ENCODE assay signal across 3 worm cellular contexts in the genomic region with DNA sequence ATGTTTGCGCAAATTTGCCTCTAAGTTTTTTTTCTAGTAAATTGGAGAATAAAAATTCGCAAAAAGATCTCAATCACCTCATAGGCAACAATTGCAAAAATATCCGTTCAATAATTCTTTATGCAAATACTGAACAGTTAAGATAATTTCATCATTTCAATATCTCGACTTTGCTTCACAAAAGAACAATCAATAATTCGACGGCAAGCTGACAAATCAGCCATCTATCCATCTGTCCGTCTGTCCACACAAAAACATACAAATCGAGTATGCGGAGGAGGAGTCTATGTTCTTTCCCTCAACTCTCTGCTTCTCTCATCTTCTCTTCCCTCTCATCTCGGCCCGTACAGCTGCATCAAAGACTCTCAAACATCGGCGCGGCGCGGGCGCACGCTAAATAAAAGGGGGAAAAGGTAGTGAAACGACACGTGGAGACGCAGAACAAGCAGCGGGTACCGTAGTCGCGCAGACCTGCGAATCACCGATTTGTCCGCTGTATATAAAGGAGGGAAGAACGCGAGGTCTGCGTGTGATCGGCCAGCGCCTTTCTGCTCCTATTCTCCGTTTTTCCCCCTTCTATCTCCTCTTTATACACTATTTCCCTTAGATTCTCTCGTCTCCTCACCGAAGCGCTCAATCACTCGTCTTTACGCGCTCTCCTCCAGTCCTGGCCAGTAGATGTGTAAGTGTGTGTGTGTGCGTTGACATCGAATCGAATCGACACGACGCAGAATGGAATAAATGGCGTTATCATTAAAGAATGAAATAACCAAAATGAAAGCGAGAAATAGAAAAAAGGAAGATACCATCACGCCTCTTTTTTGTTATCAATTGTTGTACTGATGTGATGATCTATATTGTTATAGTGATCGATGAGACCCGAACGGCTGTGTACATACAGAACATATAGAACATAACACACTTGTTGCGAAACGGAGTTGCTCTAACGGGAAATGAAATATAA.
TF ChIP-seq lines count a peak whose summit lies in the region.

No protein-coding gene starts in this region.

TF ChIP-seq in whole organism, L1 larva, 84 proteins besides CTCF, POLR2A, EP300 and RAD21 (continued from another document and continues in another):
- TF ChIP-seq irx-1 (tag; optimal IDR thresholded peaks at IDR 0.05; lab: Kevin White, UChicago) (peak; percentile 87), hlh-17 (GFP tag; optimal IDR thresholded peaks at IDR 0.05; lab: Kevin White, UChicago; ENCODE audit: borderline replicate concordance) (no peak), skn-1 (tag; optimal IDR thresholded peaks at IDR 0.05; lab: Kevin White, UChicago) (peak; percentile 80), grh-1 (GFP tag; IDR thresholded peaks at IDR 0.05; lab: Robert Waterston, UW) (no peak; the same call in none of the 2 replicates), isw-1 (GFP tag; IDR thresholded peaks at IDR 0.05; lab: Robert Waterston, UW) (peak; percentile 90), xbp-1 (tag; optimal IDR thresholded peaks at IDR 0.05; lab: Kevin White, UChicago) (peak; percentile 98), fos-1 (tag; optimal IDR thresholded peaks at IDR 0.05; lab: Kevin White, UChicago) (peak; percentile 84), fkh-4 (tag; optimal IDR thresholded peaks at IDR 0.05; lab: Kevin White, UChicago; ENCODE audit: borderline replicate concordance) (peak; percentile 40), nhr-90 (tag; optimal IDR thresholded peaks at IDR 0.05; lab: Kevin White, UChicago; ENCODE audit: poor library complexity) (peak; percentile 89), ceh-8 (GFP tag; optimal IDR thresholded peaks at IDR 0.05; lab: Kevin White, UChicago) (peak; percentile 88), lin-35 (GFP tag; optimal IDR thresholded peaks at IDR 0.05; lab: Kevin White, UChicago) (peak; percentile 86 to 87), nhr-28 (tag; optimal IDR thresholded peaks at IDR 0.05; lab: Kevin White, UChicago) (no peak), efl-1 (optimal IDR thresholded peaks at IDR 0.05; lab: Kevin White, UChicago) (peak; percentile 82 to 84), efl-1 (GFP tag; optimal IDR thresholded peaks at IDR 0.05 in 1 of 2; lab: Kevin White, UChicago) (peak; percentile 63 to 95), nhr-19 (GFP tag; conservative IDR thresholded peaks at IDR 0.05; lab: Robert Waterston, UW) (peak; percentile 89), egl-27 (tag; optimal IDR thresholded peaks at IDR 0.05; lab: Kevin White, UChicago) (peak; percentile 84 to 96), mep-1 (tag; optimal IDR thresholded peaks at IDR 0.05; lab: Kevin White, UChicago) (peak; percentile 76), egl-13 (tag; optimal IDR thresholded peaks at IDR 0.05; lab: Kevin White, UChicago) (peak; percentile 86), lin-39 (tag; optimal IDR thresholded peaks at IDR 0.05; lab: Kevin White, UChicago) (peak; percentile 24), tlp-1 (tag; optimal IDR thresholded peaks at IDR 0.05; lab: Kevin White, UChicago) (no peak), sptf-1 (tag; optimal IDR thresholded peaks at IDR 0.05; lab: Kevin White, UChicago) (no peak), hpl-2 (GFP tag; optimal IDR thresholded peaks at IDR 0.05; lab: Kevin White, UChicago) (peak; percentile 83), unc-30 (tag; optimal IDR thresholded peaks at IDR 0.05; lab: Kevin White, UChicago) (no peak), ceh-90 (tag; optimal IDR thresholded peaks at IDR 0.05; lab: Kevin White, UChicago) (no peak), unc-130 (tag; optimal IDR thresholded peaks at IDR 0.05; lab: Kevin White, UChicago) (peak; percentile 91), lsy-2 (tag; optimal IDR thresholded peaks at IDR 0.05; lab: Kevin White, UChicago) (peak; percentile 95 to 99), nhr-71 (tag; optimal IDR thresholded peaks at IDR 0.05; lab: Kevin White, UChicago) (peak; percentile 98), nhr-84 (tag; optimal IDR thresholded peaks at IDR 0.05; lab: Kevin White, UChicago) (no peak), zip-4 (GFP tag; optimal IDR thresholded peaks at IDR 0.05; lab: Kevin White, UChicago) (peak; percentile 67), nhr-85 (tag; lab: Kevin White, UChicago) (peak; percentile 96), dsc-1 (tag; optimal IDR thresholded peaks at IDR 0.05; lab: Kevin White, UChicago) (peak; percentile 91), swsn-7 (tag; optimal IDR thresholded peaks at IDR 0.05; lab: Kevin White, UChicago) (peak; percentile 98), elt-3 (tag; optimal IDR thresholded peaks at IDR 0.05; lab: Kevin White, UChicago) (peak in 3 of 6 experiments; percentile 50 to 81 (median 72)), aha-1 (tag; optimal IDR thresholded peaks at IDR 0.05; lab: Kevin White, UChicago) (no peak), ceh-88 (GFP tag; IDR thresholded peaks at IDR 0.05; lab: Robert Waterston, UW) (peak; percentile 87), elt-2 (tag; optimal IDR thresholded peaks at IDR 0.05; lab: Kevin White, UChicago) (peak; percentile 91), dpl-1 (GFP tag; optimal IDR thresholded peaks at IDR 0.05; lab: Kevin White, UChicago) (peak; percentile 65 to 77 (median 68)), lin-13 (GFP tag; optimal IDR thresholded peaks at IDR 0.05; lab: Kevin White, UChicago) (peak; percentile 88), ces-1 (GFP tag; optimal IDR thresholded peaks at IDR 0.05; lab: Kevin White, UChicago) (peak; percentile 23)

TF ChIP-seq in whole organism, L3 larva, 47 proteins besides CTCF, POLR2A, EP300 and RAD21 (continued from another document):
- TF ChIP-seq nhr-23 (tag; optimal IDR thresholded peaks at IDR 0.05; lab: Kevin White, UChicago), result peak; percentile 83
- peak; percentile 61 for TF ChIP-seq fos-1 (tag; optimal IDR thresholded peaks at IDR 0.05; lab: Kevin White, UChicago)
- peak; percentile 82 for TF ChIP-seq pha-4 (tag; optimal IDR thresholded peaks at IDR 0.05; lab: Kevin White, UChicago)
- peak; percentile 51 for TF ChIP-seq nhr-77 (tag; optimal IDR thresholded peaks at IDR 0.05; lab: Kevin White, UChicago)
- no peak for TF ChIP-seq mml-1 (tag; optimal IDR thresholded peaks at IDR 0.05; lab: Kevin White, UChicago)
- no peak for TF ChIP-seq nhr-76 (tag; optimal IDR thresholded peaks at IDR 0.05; lab: Kevin White, UChicago)
- TF ChIP-seq jun-1 (tag; optimal IDR thresholded peaks at IDR 0.05; lab: Kevin White, UChicago), result peak; percentile 89
- TF ChIP-seq nhr-12 (tag; optimal IDR thresholded peaks at IDR 0.05; lab: Kevin White, UChicago), result no peak
- TF ChIP-seq ceh-9 (tag; optimal IDR thresholded peaks at IDR 0.05; lab: Kevin White, UChicago), result no peak
- peak; percentile 97 for TF ChIP-seq elt-2 (tag; optimal IDR thresholded peaks at IDR 0.05; lab: Kevin White, UChicago)
- peak; percentile 58 for TF ChIP-seq R02D3.7 (tag; optimal IDR thresholded peaks at IDR 0.05; lab: Kevin White, UChicago)
- TF ChIP-seq daf-12 (tag; optimal IDR thresholded peaks at IDR 0.05; lab: Kevin White, UChicago), result no peak
- peak; percentile 58 for TF ChIP-seq zag-1 (tag; optimal IDR thresholded peaks at IDR 0.05; lab: Kevin White, UChicago)
- no peak for TF ChIP-seq nhr-28 (tag; optimal IDR thresholded peaks at IDR 0.05; lab: Kevin White, UChicago)
- peak; percentile 73 for TF ChIP-seq nhr-43 (tag; optimal IDR thresholded peaks at IDR 0.05; lab: Kevin White, UChicago; ENCODE audit: poor library complexity, severe bottlenecking)
- peak in 2 of 3 experiments; percentile 14 to 21 for TF ChIP-seq elt-3 (tag; optimal IDR thresholded peaks at IDR 0.05; lab: Kevin White, UChicago)
- TF ChIP-seq skn-1 (tag; optimal IDR thresholded peaks at IDR 0.05; lab: Kevin White, UChicago), result peak; percentile 80
- TF ChIP-seq lin-15B (tag; optimal IDR thresholded peaks at IDR 0.05; lab: Kevin White, UChicago), result peak; percentile 91
- peak; percentile 99 for TF ChIP-seq ama-1 (optimal IDR thresholded peaks at IDR 0.05; lab: Kevin White, UChicago)
- TF ChIP-seq ceh-28 (tag; optimal IDR thresholded peaks at IDR 0.05; lab: Kevin White, UChicago), result peak; percentile 74
- TF ChIP-seq eor-1 (tag; optimal IDR thresholded peaks at IDR 0.05; lab: Kevin White, UChicago), result no peak
- peak; percentile 100 for TF ChIP-seq hmg-11 (tag; optimal IDR thresholded peaks at IDR 0.05; lab: Kevin White, UChicago)
- no peak for TF ChIP-seq nhr-237 (tag; optimal IDR thresholded peaks at IDR 0.05; lab: Kevin White, UChicago)
- peak; percentile 90 for TF ChIP-seq pqm-1 (tag; optimal IDR thresholded peaks at IDR 0.05; lab: Kevin White, UChicago)
- peak; percentile 63 for TF ChIP-seq unc-39 (tag; optimal IDR thresholded peaks at IDR 0.05; lab: Kevin White, UChicago)
- peak; percentile 90 for TF ChIP-seq egl-5 (tag; optimal IDR thresholded peaks at IDR 0.05; lab: Kevin White, UChicago)
- TF ChIP-seq mdl-1 (tag; optimal IDR thresholded peaks at IDR 0.05; lab: Kevin White, UChicago), result peak; percentile 95
- peak; percentile 92 for TF ChIP-seq lsy-12 (tag; optimal IDR thresholded peaks at IDR 0.05; lab: Kevin White, UChicago)
- peak; percentile 93 for TF ChIP-seq nhr-25 (tag; optimal IDR thresholded peaks at IDR 0.05; lab: Kevin White, UChicago)
- peak; percentile 67 for TF ChIP-seq tbx-2 (tag; optimal IDR thresholded peaks at IDR 0.05; lab: Kevin White, UChicago)
- TF ChIP-seq ztf-11 (tag; optimal IDR thresholded peaks at IDR 0.05; lab: Kevin White, UChicago), result no peak

TF ChIP-seq in whole organism, young adult, 124 proteins besides CTCF, POLR2A, EP300 and RAD21 (continued from another document and continues in another):
- no peak for TF ChIP-seq aptf-3 (GFP tag; IDR thresholded peaks at IDR 0.05; lab: Robert Waterston, UW)
- no peak for TF ChIP-seq mes-4 (tag; optimal IDR thresholded peaks at IDR 0.05; lab: Kevin White, UChicago)
- no peak for TF ChIP-seq lsl-1 (GFP tag; optimal IDR thresholded peaks at IDR 0.05; lab: Kevin White, UChicago)
- TF ChIP-seq madf-10 (tag; optimal IDR thresholded peaks at IDR 0.05; lab: Kevin White, UChicago), result peak; percentile 90
- peak; percentile 95 for TF ChIP-seq nfyb-1 (GFP tag; IDR thresholded peaks at IDR 0.05; lab: Robert Waterston, UW)
- no peak for TF ChIP-seq hmg-20 (GFP tag; IDR thresholded peaks at IDR 0.05; lab: Robert Waterston, UW)
- peak; percentile 63 for TF ChIP-seq rcor-1 (GFP tag; IDR thresholded peaks at IDR 0.05; lab: Robert Waterston, UW)
- TF ChIP-seq ama-1 (optimal IDR thresholded peaks at IDR 0.05; lab: Kevin White, UChicago), result peak; percentile 99
- peak in 1 of 2 experiments; percentile 43 for TF ChIP-seq ama-1 (GFP tag; optimal IDR thresholded peaks at IDR 0.05; lab: Kevin White, UChicago)
- TF ChIP-seq F23B12.7 (tag; optimal IDR thresholded peaks at IDR 0.05; lab: Kevin White, UChicago; ENCODE audit: insufficient read depth), result no peak
- no peak for TF ChIP-seq bed-1 (GFP tag; IDR thresholded peaks at IDR 0.05; lab: Robert Waterston, UW)
- peak; percentile 74; the same call in 1 of the 2 replicates for TF ChIP-seq sea-2 (GFP tag; IDR thresholded peaks at IDR 0.05; lab: Robert Waterston, UW)
- TF ChIP-seq madf-6 (GFP tag; IDR thresholded peaks at IDR 0.05; lab: Robert Waterston, UW), result peak; percentile 19
- TF ChIP-seq nhr-80 (tag; optimal IDR thresholded peaks at IDR 0.05; lab: Kevin White, UChicago), result peak; percentile 97
- peak; percentile 18 for TF ChIP-seq ccch-3 (GFP tag; optimal IDR thresholded peaks at IDR 0.05; lab: Kevin White, UChicago)
- TF ChIP-seq pha-4 (tag; optimal IDR thresholded peaks at IDR 0.05; lab: Kevin White, UChicago), result no peak
- no peak for TF ChIP-seq D2030.7 (GFP tag; IDR thresholded peaks at IDR 0.05; lab: Robert Waterston, UW)
- TF ChIP-seq F55B11.4 (tag; optimal IDR thresholded peaks at IDR 0.05; lab: Kevin White, UChicago; ENCODE audit: borderline replicate concordance, insufficient read depth), result no peak
- peak; percentile 77 for TF ChIP-seq tbp1 (GFP tag; optimal IDR thresholded peaks at IDR 0.05; lab: Kevin White, UChicago)
- peak; percentile 98 for TF ChIP-seq K12H6.12 (tag; optimal IDR thresholded peaks at IDR 0.05; lab: Kevin White, UChicago)
- TF ChIP-seq Y56A3A.18 (GFP tag; IDR thresholded peaks at IDR 0.05; lab: Robert Waterston, UW), result 0 out of 2 replicates have a peak, but pooled peaks have one; percentile 6
- TF ChIP-seq cebp-1 (GFP tag; IDR thresholded peaks at IDR 0.05; lab: Robert Waterston, UW), result no peak
- peak; percentile 92 for TF ChIP-seq cebp-1 (tag; optimal IDR thresholded peaks at IDR 0.05; lab: Kevin White, UChicago)
- no peak for TF ChIP-seq hlh-26 (GFP tag; conservative IDR thresholded peaks at IDR 0.05; lab: Robert Waterston, UW)
- TF ChIP-seq zfh-2 (GFP tag; conservative IDR thresholded peaks at IDR 0.05; lab: Robert Waterston, UW), result peak; percentile 100
- peak; percentile 93 for TF ChIP-seq atf-7 (tag; optimal IDR thresholded peaks at IDR 0.05; lab: Kevin White, UChicago)
- TF ChIP-seq F57C9.4 (tag; optimal IDR thresholded peaks at IDR 0.05; lab: Kevin White, UChicago), result peak; percentile 33
- TF ChIP-seq snpc-1.1 (tag; optimal IDR thresholded peaks at IDR 0.05; lab: Kevin White, UChicago; ENCODE audit: insufficient read depth), result no peak
- TF ChIP-seq ztf-3 (GFP tag; optimal IDR thresholded peaks at IDR 0.05; lab: Kevin White, UChicago), result peak; percentile 65
- peak; percentile 92 for TF ChIP-seq dox-1 (GFP tag; IDR thresholded peaks at IDR 0.05; lab: Robert Waterston, UW)
- TF ChIP-seq madf-8 (GFP tag; conservative IDR thresholded peaks at IDR 0.05; lab: Robert Waterston, UW), result no peak
- TF ChIP-seq lin-40 (tag; optimal IDR thresholded peaks at IDR 0.05; lab: Kevin White, UChicago), result peak; percentile 94
- TF ChIP-seq Y79H2A.3 (GFP tag; conservative IDR thresholded peaks at IDR 0.05; lab: Robert Waterston, UW), result no peak
- TF ChIP-seq Y67H2A.10 (GFP tag; conservative IDR thresholded peaks at IDR 0.05; lab: Robert Waterston, UW), result peak; percentile 55
- no peak for TF ChIP-seq dpff-1 (tag; optimal IDR thresholded peaks at IDR 0.05; lab: Kevin White, UChicago)
- peak; percentile 80 for TF ChIP-seq egrh-3 (GFP tag; IDR thresholded peaks at IDR 0.05; lab: Robert Waterston, UW)
- TF ChIP-seq sdz-38 (tag; optimal IDR thresholded peaks at IDR 0.05; lab: Kevin White, UChicago), result no peak
- TF ChIP-seq attf-3 (GFP tag; conservative IDR thresholded peaks at IDR 0.05; lab: Robert Waterston, UW), result peak; percentile 62
- TF ChIP-seq athp-1 (tag; optimal IDR thresholded peaks at IDR 0.05; lab: Kevin White, UChicago), result peak; percentile 59
- peak; percentile 84 for TF ChIP-seq mcd-1 (GFP tag; IDR thresholded peaks at IDR 0.05; lab: Robert Waterston, UW)
- no peak for TF ChIP-seq xnd-1 (tag; optimal IDR thresholded peaks at IDR 0.05; lab: Kevin White, UChicago)
- peak; percentile 72 for TF ChIP-seq ztf-22 (GFP tag; optimal IDR thresholded peaks at IDR 0.05; lab: Kevin White, UChicago)
- TF ChIP-seq lin-54 (GFP tag; optimal IDR thresholded peaks at IDR 0.05; lab: Kevin White, UChicago), result peak; percentile 62
- no peak for TF ChIP-seq efl-1 (GFP tag; optimal IDR thresholded peaks at IDR 0.05; lab: Kevin White, UChicago)
- peak in 1 of 3 experiments; percentile 64 for TF ChIP-seq lin-35 (GFP tag; optimal IDR thresholded peaks at IDR 0.05; lab: Kevin White, UChicago)
- peak; percentile 58 for TF ChIP-seq pbrm-1 (GFP tag; IDR thresholded peaks at IDR 0.05; lab: Robert Waterston, UW)
- peak; percentile 95 for TF ChIP-seq ceh-27 (GFP tag; optimal IDR thresholded peaks at IDR 0.05; lab: Kevin White, UChicago)
- peak; percentile 95 for TF ChIP-seq B0336.3 (GFP tag; IDR thresholded peaks at IDR 0.05; lab: Robert Waterston, UW)
- TF ChIP-seq snpc-1.3 (tag; optimal IDR thresholded peaks at IDR 0.05; lab: Kevin White, UChicago; ENCODE audit: insufficient read depth), result no peak
- no peak for TF ChIP-seq aptf-2 (GFP tag; conservative IDR thresholded peaks at IDR 0.05; lab: Robert Waterston, UW)
- TF ChIP-seq lin-26 (GFP tag; IDR thresholded peaks at IDR 0.05; lab: Robert Waterston, UW), result peak; percentile 71; the same call in 1 of the 2 replicates
- no peak for TF ChIP-seq fkh-3 (tag; optimal IDR thresholded peaks at IDR 0.05; lab: Kevin White, UChicago)
- peak; percentile 96 for TF ChIP-seq chd-7 (tag; optimal IDR thresholded peaks at IDR 0.05; lab: Kevin White, UChicago)
- peak; percentile 55 for TF ChIP-seq snpc-4 (GFP tag; optimal IDR thresholded peaks at IDR 0.05; lab: Kevin White, UChicago)
- peak; percentile 42 to 79 (median 78) for TF ChIP-seq snpc-4 (tag; optimal IDR thresholded peaks at IDR 0.05; lab: Kevin White, UChicago)
- no peak for TF ChIP-seq tbx-9 (tag; optimal IDR thresholded peaks at IDR 0.05; lab: Kevin White, UChicago; ENCODE audit: borderline replicate concordance)
- no peak for TF ChIP-seq nhr-179 (tag; optimal IDR thresholded peaks at IDR 0.05; lab: Kevin White, UChicago)
- peak; percentile 16 for TF ChIP-seq B0261.1 (tag; optimal IDR thresholded peaks at IDR 0.05; lab: Kevin White, UChicago)
